Fruit fly (Drosophila melanogaster): ENCODE measurements around the gene CG11458.

CG11458 gene

dm6 chr3L:20952121-20952487 is 46.5 kb downstream of the CG11458 start:
- TF ChIP-seq CTCF (optimal IDR thresholded peaks at IDR 0.05) (no peak), CG8478 (optimal IDR thresholded peaks at IDR 0.05) (no peak)

- no peak for TF ChIP-seq CG8478 (optimal IDR thresholded peaks at IDR 0.05)
- TF ChIP-seq CTCF (optimal IDR thresholded peaks at IDR 0.05) = no peak
Measured at dm6 chr3L:20952622-20953618, 47.3 kb downstream of the CG11458 start.

- TF ChIP-seq CG8478 (optimal IDR thresholded peaks at IDR 0.05) (no peak), CTCF (optimal IDR thresholded peaks at IDR 0.05) (no peak)
Measured at dm6 chr3L:20954118-20954517, 48.5 kb downstream of the CG11458 start.
